Worm (Caenorhabditis elegans) whole organism, L4 larva: ENCODE measurements around the gene D2045.8.
A peak's percentile ranks its signal among the peaks of the same experiment; 100 is the strongest.

Source experiments
- D1046.2 ChIP-seq: fragments of 200-800 bp; sonication (Bioruptor generic); IDR thresholded peaks from 2 replicates; pipeline ENCODE4 v1.3.6; 2022; ENCODE audit warnings: missing genetic modification characterization, missing compliant biosample characterization
- F10B5.3 ChIP-seq: sonication (generic microtip); optimal IDR thresholded peaks from 2 replicates; lab custom pipeline; 2016; ENCODE audit warnings: mild to moderate bottlenecking, missing genetic modification characterization, missing compliant biosample characterization
- R02D3.7 ChIP-seq: fragments of 150-350 bp; sonication (generic microtip); optimal IDR thresholded peaks from 3 replicates; lab custom pipeline; 2014; ENCODE audit warnings: missing biosample characterization, missing genetic modification characterization
- T20F7.1 ChIP-seq: fragments of 200-800 bp; sonication (Bioruptor generic); optimal IDR thresholded peaks from 2 replicates; lab custom pipeline; 2018; ENCODE audit warnings: mild to moderate bottlenecking, missing genetic modification characterization, missing compliant biosample characterization
- T26A8.4 ChIP-seq: fragments of 200-800 bp; sonication (Bioruptor generic); IDR thresholded peaks from 2 replicates; pipeline ENCODE4 v1.3.6; 2022; ENCODE audit warnings: missing genetic modification characterization, missing compliant biosample characterization
- Y48G9A.11 ChIP-seq: fragments of 200-800 bp; sonication (Bioruptor generic); IDR thresholded peaks from 2 replicates; pipeline ENCODE4 v1.3.6; 2022; ENCODE audit warnings: missing genetic modification reagents, missing genetic modification characterization, missing compliant biosample characterization
- ZK546.5 ChIP-seq, 2 experiments: sonication (generic microtip); optimal IDR thresholded peaks; 2 replicates each; lab custom pipeline; 2017; ENCODE audit warnings: missing biosample characterization in 2 of 2, missing genetic modification characterization in 2 of 2
- arid-1 ChIP-seq: fragments of 200-800 bp; sonication (Bioruptor generic); conservative IDR thresholded peaks from 2 replicates; pipeline ENCODE4 v1.3.6; 2022; ENCODE audit warnings: missing genetic modification reagents, missing genetic modification characterization, missing compliant biosample characterization
- attf-4 ChIP-seq: sonication (generic microtip); optimal IDR thresholded peaks from 3 replicates; lab custom pipeline; 2017; ENCODE audit warnings: missing biosample characterization, missing genetic modification characterization
- ceh-20 ChIP-seq: fragments of 200-800 bp; sonication (Bioruptor generic); IDR thresholded peaks from 2 replicates; pipeline ENCODE4 v1.3.6; 2022; ENCODE audit warnings: missing genetic modification reagents, missing genetic modification characterization, missing compliant biosample characterization
- ceh-44 ChIP-seq: fragments of 200-800 bp; sonication (Bioruptor generic); IDR thresholded peaks from 2 replicates; pipeline ENCODE4 v1.3.6; 2022; ENCODE audit warnings: missing genetic modification reagents, missing genetic modification characterization, missing compliant biosample characterization
- ceh-62 ChIP-seq: sonication (generic microtip); optimal IDR thresholded peaks from 2 replicates; lab custom pipeline; 2017; ENCODE audit warnings: missing biosample characterization, missing genetic modification characterization
- ctbp-1 ChIP-seq: fragments of 200-800 bp; sonication (Bioruptor generic); IDR thresholded peaks from 2 replicates; pipeline ENCODE4 v1.3.6; 2022; ENCODE audit warnings: missing genetic modification reagents, missing genetic modification characterization, missing compliant biosample characterization
- daf-8 ChIP-seq: fragments of 200-800 bp; sonication (Bioruptor generic); IDR thresholded peaks from 2 replicates; pipeline ENCODE4 v1.3.6; 2022; ENCODE audit warnings: missing genetic modification characterization, missing compliant biosample characterization
- dmd-6 ChIP-seq: fragments of 200-800 bp; sonication (Bioruptor generic); IDR thresholded peaks from 2 replicates; pipeline ENCODE4 v1.3.6; 2022; ENCODE audit warnings: missing genetic modification reagents, missing genetic modification characterization, missing compliant biosample characterization
- egl-27 ChIP-seq: sonication (generic microtip); optimal IDR thresholded peaks from 3 replicates; lab custom pipeline; 2017; ENCODE audit warnings: missing biosample characterization, missing genetic modification reagents, missing genetic modification characterization
- fkh-10 ChIP-seq: fragments of 150-350 bp; optimal IDR thresholded peaks from 2 replicates; lab custom pipeline; 2014; ENCODE audit warnings: missing biosample characterization, missing genetic modification reagents, missing genetic modification characterization
- hlh-30 ChIP-seq: sonication (generic microtip); optimal IDR thresholded peaks from 2 replicates; lab custom pipeline; 2017; ENCODE audit warnings: antibody characterized with exemption, mild to moderate bottlenecking, missing genetic modification characterization, missing compliant biosample characterization; ENCODE audit not compliant: insufficient read depth
- hmg-1.1 ChIP-seq: fragments of 200-800 bp; sonication (Bioruptor generic); IDR thresholded peaks from 2 replicates; pipeline ENCODE4 v1.3.6; 2022; ENCODE audit warnings: missing genetic modification reagents, missing genetic modification characterization, missing compliant biosample characterization
- lim-7 ChIP-seq: fragments of 200-800 bp; sonication (Bioruptor generic); IDR thresholded peaks from 2 replicates; pipeline ENCODE4 v1.3.6; 2022; ENCODE audit warnings: missing genetic modification characterization, missing compliant biosample characterization
- lin-13 ChIP-seq: fragments of 150-350 bp; optimal IDR thresholded peaks from 2 replicates; lab custom pipeline; 2014; ENCODE audit warnings: missing biosample characterization, missing genetic modification reagents, missing genetic modification characterization
- lin-29 ChIP-seq: fragments of 200-800 bp; sonication (Bioruptor generic); IDR thresholded peaks from 2 replicates; pipeline ENCODE4 v1.3.6; 2022; ENCODE audit warnings: missing genetic modification reagents, missing genetic modification characterization, missing compliant biosample characterization
- lin-38 ChIP-seq: fragments of 200-800 bp; sonication (Bioruptor generic); IDR thresholded peaks from 2 replicates; pipeline ENCODE4 v1.3.6; 2022; ENCODE audit warnings: missing genetic modification reagents, missing genetic modification characterization, missing compliant biosample characterization
- lin-39 ChIP-seq: fragments of 150-350 bp; optimal IDR thresholded peaks from 2 replicates; lab custom pipeline; 2014; ENCODE audit warnings: missing biosample characterization, missing genetic modification reagents, missing genetic modification characterization
- lsy-2 ChIP-seq, 2 experiments: fragments of 150-350 bp in 1 of 2; sonication (generic microtip) in 1 of 2; optimal IDR thresholded peaks; 2 replicates each; lab custom pipeline; 2014 to 2017; ENCODE audit warnings: missing biosample characterization in 2 of 2, missing genetic modification characterization in 2 of 2
- madf-9 ChIP-seq: fragments of 200-800 bp; sonication (Bioruptor generic); conservative IDR thresholded peaks from 2 replicates; pipeline ENCODE4 v1.3.6; 2022; ENCODE audit warnings: missing genetic modification reagents, missing genetic modification characterization, missing compliant biosample characterization
- mep-1 ChIP-seq: fragments of 150-350 bp; sonication (generic microtip); optimal IDR thresholded peaks from 3 replicates; lab custom pipeline; 2014; ENCODE audit warnings: missing biosample characterization, missing genetic modification characterization
- nhr-10 ChIP-seq: fragments of 150-350 bp; optimal IDR thresholded peaks from 2 replicates; lab custom pipeline; 2014; ENCODE audit warnings: missing biosample characterization, missing genetic modification characterization
- nhr-102 ChIP-seq: sonication (generic microtip); optimal IDR thresholded peaks from 2 replicates; lab custom pipeline; 2016; ENCODE audit warnings: mild to moderate bottlenecking, missing genetic modification characterization, moderate library complexity, missing compliant biosample characterization
- nhr-11 ChIP-seq: fragments of 150-350 bp; optimal IDR thresholded peaks from 2 replicates; lab custom pipeline; 2014; ENCODE audit warnings: missing biosample characterization, missing genetic modification characterization
- nhr-28 ChIP-seq: fragments of 150-350 bp; optimal IDR thresholded peaks from 2 replicates; lab custom pipeline; 2014; ENCODE audit warnings: missing biosample characterization, missing genetic modification characterization
- nhr-41 ChIP-seq: fragments of 200-800 bp; sonication (Bioruptor generic); IDR thresholded peaks from 2 replicates; pipeline ENCODE4 v1.3.6; 2022; ENCODE audit warnings: missing genetic modification reagents, missing genetic modification characterization, missing compliant biosample characterization
- nhr-42 ChIP-seq: fragments of 200-800 bp; sonication (Bioruptor generic); IDR thresholded peaks from 2 replicates; pipeline ENCODE4 v1.3.6; 2022; ENCODE audit warnings: missing genetic modification characterization, missing compliant biosample characterization
- nhr-48 ChIP-seq: sonication (generic microtip); optimal IDR thresholded peaks from 2 replicates; lab custom pipeline; 2016; ENCODE audit warnings: mild to moderate bottlenecking, missing genetic modification characterization, missing compliant biosample characterization
- nhr-6 ChIP-seq: fragments of 150-350 bp; optimal IDR thresholded peaks from 2 replicates; lab custom pipeline; 2014; ENCODE audit warnings: missing biosample characterization, missing genetic modification characterization
- nhr-77 ChIP-seq: fragments of 150-350 bp; optimal IDR thresholded peaks from 2 replicates; lab custom pipeline; 2014; ENCODE audit warnings: missing biosample characterization, missing genetic modification characterization
- pha-4 ChIP-seq, 2 experiments: fragments of 150-350 bp in 1 of 2; fragments of 200-800 bp in 1 of 2; sonication (Bioruptor generic) in 1 of 2; IDR thresholded peaks in 1 of 2; optimal IDR thresholded peaks in 1 of 2; 2 replicates each; pipeline versions ENCODE4 v1.3.6 to Lab custom; 2014 to 2022; ENCODE audit warnings: missing genetic modification characterization in 2 of 2, missing genetic modification reagents in 2 of 2, missing biosample characterization in 1 of 2, missing compliant biosample characterization in 1 of 2
- php-3 ChIP-seq: fragments of 200-800 bp; sonication (Bioruptor generic); IDR thresholded peaks from 2 replicates; pipeline ENCODE4 v1.3.6; 2022; ENCODE audit warnings: missing genetic modification reagents, missing genetic modification characterization, missing compliant biosample characterization
- pqm-1 ChIP-seq: sonication (generic microtip); optimal IDR thresholded peaks from 2 replicates; lab custom pipeline; 2017; ENCODE audit warnings: missing biosample characterization, missing genetic modification characterization
- rbr-2 ChIP-seq: sonication (generic microtip); optimal IDR thresholded peaks from 2 replicates; lab custom pipeline; 2016; ENCODE audit warnings: missing genotype, missing genetic modification characterization, missing compliant biosample characterization
- sdz-12 ChIP-seq: fragments of 200-800 bp; sonication (Bioruptor generic); optimal IDR thresholded peaks from 2 replicates; lab custom pipeline; 2018; ENCODE audit warnings: mild to moderate bottlenecking, missing genetic modification characterization, missing compliant biosample characterization
- skn-1 ChIP-seq: fragments of 150-350 bp; optimal IDR thresholded peaks from 2 replicates; lab custom pipeline; 2014; ENCODE audit warnings: missing biosample characterization, missing genetic modification characterization
- snpc-4 ChIP-seq: fragments of 150-350 bp; optimal IDR thresholded peaks from 2 replicates; lab custom pipeline; 2014; ENCODE audit warnings: missing biosample characterization, missing genetic modification characterization
- spr-3 ChIP-seq: fragments of 200-800 bp; sonication (Bioruptor generic); optimal IDR thresholded peaks from 2 replicates; lab custom pipeline; 2018; ENCODE audit warnings: mild to moderate bottlenecking, missing genetic modification characterization, missing compliant biosample characterization
- tag-97 ChIP-seq: fragments of 200-800 bp; sonication (Bioruptor generic); IDR thresholded peaks from 2 replicates; pipeline ENCODE4 v1.3.6; 2022; ENCODE audit warnings: missing genetic modification characterization, missing compliant biosample characterization
- unc-39 ChIP-seq: sonication (generic microtip); optimal IDR thresholded peaks from 2 replicates; lab custom pipeline; 2017; ENCODE audit warnings: missing biosample characterization, missing genetic modification characterization
- unc-62 ChIP-seq, 3 experiments: fragments of 150-350 bp in 1 of 3; sonication (generic microtip); optimal IDR thresholded peaks in 2 of 3; peaks in 1 of 3; 1 replicate in 1 of 3; 2 replicates in 2 of 3; lab custom pipeline; 2014 to 2017; ENCODE audit warnings: missing biosample characterization in 3 of 3, missing genetic modification characterization in 3 of 3, missing genetic modification reagents in 3 of 3, missing genotype in 1 of 3
- vab-7 ChIP-seq: fragments of 200-800 bp; sonication (Bioruptor generic); IDR thresholded peaks from 2 replicates; pipeline ENCODE4 v1.3.6; 2022; ENCODE audit warnings: missing genetic modification reagents, missing genetic modification characterization, missing compliant biosample characterization
- zfp-2 ChIP-seq: sonication (generic microtip); optimal IDR thresholded peaks from 2 replicates; lab custom pipeline; 2016; ENCODE audit warnings: mild to moderate bottlenecking, missing genetic modification characterization, missing compliant biosample characterization
- zfp-3 ChIP-seq: fragments of 200-800 bp; sonication (Bioruptor generic); conservative IDR thresholded peaks from 2 replicates; pipeline ENCODE4 v1.3.6; 2022; ENCODE audit warnings: missing genetic modification reagents, missing genetic modification characterization, missing compliant biosample characterization
- ztf-11 ChIP-seq: fragments of 150-350 bp; optimal IDR thresholded peaks from 2 replicates; lab custom pipeline; 2014; ENCODE audit warnings: missing biosample characterization, missing genetic modification characterization

D2045.8 gene

ce11 chrIII:10505943-10506698 lies 24.0 kb downstream of the D2045.8 start:
- TF ChIP-seq nhr-41 (GFP tag; lab: Robert Waterston, UW) (no peak), unc-39 (tag; lab: Kevin White, UChicago) (no peak), nhr-77 (no peak), F10B5.3 (tag; lab: Kevin White, UChicago) (no peak), arid-1 (GFP tag; lab: Robert Waterston, UW) (0 out of 2 replicates have a peak, but pooled peaks have one; percentile 28), php-3 (GFP tag; lab: Robert Waterston, UW) (no peak), nhr-28 (no peak), ceh-44 (GFP tag; lab: Robert Waterston, UW) (no peak), ceh-62 (tag; lab: Kevin White, UChicago) (no peak), lim-7 (GFP tag; lab: Robert Waterston, UW) (no peak), spr-3 (GFP tag; lab: Kevin White, UChicago) (no peak), nhr-102 (tag; lab: Kevin White, UChicago) (no peak), snpc-4 (tag; lab: Kevin White, UChicago) (no peak), ZK546.5 (tag; optimal IDR thresholded peaks at IDR 0.05; lab: Kevin White, UChicago) (no peak), lin-29 (no peak), fkh-10 (GFP tag; lab: Kevin White, UChicago) (no peak), Y48G9A.11 (GFP tag; lab: Robert Waterston, UW) (no peak), lin-13 (GFP tag; lab: Kevin White, UChicago) (no peak), zfp-2 (tag; lab: Kevin White, UChicago) (no peak), egl-27 (tag; lab: Kevin White, UChicago) (no peak), T20F7.1 (GFP tag; lab: Kevin White, UChicago) (no peak), ceh-20 (GFP tag; lab: Robert Waterston, UW) (no peak), lsy-2 (tag; optimal IDR thresholded peaks at IDR 0.05; lab: Kevin White, UChicago) (no peak), nhr-6 (no peak), pqm-1 (tag; lab: Kevin White, UChicago) (no peak), unc-62 (GFP tag; optimal IDR thresholded peaks at IDR 0.05 in 1 of 2; lab: Kevin White, UChicago) (no peak), unc-62 (tag; optimal IDR thresholded peaks at IDR 0.05; lab: Kevin White, UChicago) (no peak), hlh-30 (tag; lab: Kevin White, UChicago) (no peak), daf-8 (GFP tag; lab: Robert Waterston, UW) (no peak), lin-39 (tag; lab: Kevin White, UChicago) (no peak), dmd-6 (no peak), lin-38 (GFP tag; lab: Robert Waterston, UW) (peak; percentile 79), vab-7 (GFP tag; lab: Robert Waterston, UW) (no peak), R02D3.7 (tag; lab: Kevin White, UChicago) (no peak), pha-4 (GFP tag; IDR thresholded peaks at IDR 0.05; lab: Robert Waterston, UW) (no peak; the same call in 1 of the 2 replicates), pha-4 (tag; optimal IDR thresholded peaks at IDR 0.05; lab: Kevin White, UChicago) (no peak), attf-4 (tag; lab: Kevin White, UChicago) (no peak), ztf-11 (tag; lab: Kevin White, UChicago) (no peak), nhr-10 (tag; lab: Kevin White, UChicago) (no peak), skn-1 (tag; lab: Kevin White, UChicago) (no peak), nhr-48 (tag; lab: Kevin White, UChicago) (no peak), D1046.2 (GFP tag; lab: Robert Waterston, UW) (no peak), madf-9 (no peak), T26A8.4 (no peak), mep-1 (no peak), nhr-42 (GFP tag; lab: Robert Waterston, UW) (no peak), sdz-12 (GFP tag; lab: Kevin White, UChicago) (no peak), tag-97 (GFP tag; lab: Robert Waterston, UW) (no peak), zfp-3 (GFP tag; lab: Robert Waterston, UW) (no peak), rbr-2 (no peak), hmg-1.1 (no peak), nhr-11 (tag; lab: Kevin White, UChicago) (no peak), ctbp-1 (GFP tag; lab: Robert Waterston, UW) (0 out of 2 replicates have a peak, but pooled peaks have one; percentile 28)
